Worm (Caenorhabditis elegans): Measurements from ENCODE around the gene ugt-54.

DNA sequence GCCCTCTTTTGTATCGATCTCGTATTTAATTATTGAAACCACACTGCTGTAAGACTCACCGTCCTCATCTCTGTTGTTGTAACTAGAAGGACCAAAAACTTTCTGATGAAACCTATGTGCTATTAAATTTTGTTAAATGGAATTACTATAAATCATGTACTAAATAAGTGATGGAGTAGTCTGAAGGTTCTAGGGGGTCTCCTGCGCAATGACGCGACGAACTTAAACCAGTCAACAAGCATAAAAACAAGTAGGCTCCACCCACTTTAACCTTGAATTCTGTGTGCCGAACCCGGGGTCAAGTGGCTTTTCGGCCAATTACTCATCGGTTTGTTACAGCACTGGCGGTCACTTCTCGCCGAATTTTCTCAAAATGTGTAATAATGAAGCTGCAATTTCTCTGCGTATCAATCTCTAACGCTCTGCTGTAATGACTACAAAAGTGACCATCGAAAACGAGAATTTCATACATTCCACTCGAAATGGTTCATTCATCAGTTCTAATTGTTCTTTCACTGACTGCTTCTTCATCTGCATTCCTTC, 24.4 kb upstream of the ugt-54 start, which contains the start of gene grl-21:
- TF ChIP-seq pha-4 (tag; optimal IDR thresholded peaks at IDR 0.05), result no peak
- no peak for TF ChIP-seq ces-1 (GFP tag; optimal IDR thresholded peaks at IDR 0.05)
- TF ChIP-seq tbx-8 (GFP tag; optimal IDR thresholded peaks at IDR 0.05), result no peak
- TF ChIP-seq M03D4.4 (tag; optimal IDR thresholded peaks at IDR 0.05), result no peak
- no peak for TF ChIP-seq lsy-2 (tag; optimal IDR thresholded peaks at IDR 0.05)
- TF ChIP-seq nhr-2 (tag; optimal IDR thresholded peaks at IDR 0.05), result no peak
- TF ChIP-seq ztf-11 (tag; optimal IDR thresholded peaks at IDR 0.05), result no peak
- no peak for TF ChIP-seq snpc-4 (tag; optimal IDR thresholded peaks at IDR 0.05)
- TF ChIP-seq nhr-76 (tag; optimal IDR thresholded peaks at IDR 0.05), result no peak
